Worm (Caenorhabditis elegans) whole organism, late embryonic: ENCODE results near the gene C14E2.5.

Experiments used
- C08G9.2 ChIP-seq: sonication (generic microtip); optimal IDR thresholded peaks from 2 replicates; lab custom pipeline; 2016; ENCODE audit warnings: mild to moderate bottlenecking, missing genetic modification characterization, moderate library complexity, missing compliant biosample characterization
- K02D7.2 ChIP-seq: sonication (generic microtip); optimal IDR thresholded peaks from 2 replicates; lab custom pipeline; 2017; ENCODE audit warnings: mild to moderate bottlenecking, missing genetic modification characterization, missing compliant biosample characterization
- T23F11.4 ChIP-seq: fragments of 200-800 bp; sonication (Bioruptor generic); optimal IDR thresholded peaks from 2 replicates; lab custom pipeline; 2018; ENCODE audit warnings: mild to moderate bottlenecking, missing genetic modification characterization, missing compliant biosample characterization
- ahr-1 ChIP-seq: sonication (generic microtip); optimal IDR thresholded peaks from 2 replicates; lab custom pipeline; 2016; ENCODE audit warnings: missing genetic modification characterization, missing compliant biosample characterization
- ceh-14 ChIP-seq: sonication (generic microtip); optimal IDR thresholded peaks from 2 replicates; lab custom pipeline; 2016; ENCODE audit warnings: missing genotype, missing genetic modification characterization, missing compliant biosample characterization
- ceh-18 ChIP-seq: sonication (generic microtip); optimal IDR thresholded peaks from 2 replicates; lab custom pipeline; 2016; ENCODE audit warnings: missing genetic modification characterization, missing compliant biosample characterization
- ceh-19 ChIP-seq: fragments of 200-800 bp; sonication (Bioruptor generic); optimal IDR thresholded peaks from 2 replicates; lab custom pipeline; 2018; ENCODE audit warnings: mild to moderate bottlenecking, missing genetic modification characterization, missing compliant biosample characterization
- ceh-2 ChIP-seq: sonication (generic microtip); optimal IDR thresholded peaks from 2 replicates; lab custom pipeline; 2016; ENCODE audit warnings: missing genotype, missing genetic modification characterization, missing compliant biosample characterization
- ceh-22 ChIP-seq: sonication (generic microtip); optimal IDR thresholded peaks from 2 replicates; lab custom pipeline; 2017; ENCODE audit warnings: missing biosample characterization, missing genetic modification characterization
- ceh-24 ChIP-seq: sonication (generic microtip); optimal IDR thresholded peaks from 2 replicates; lab custom pipeline; 2016; ENCODE audit warnings: mild to moderate bottlenecking, missing genetic modification characterization, missing compliant biosample characterization
- ceh-31 ChIP-seq: sonication (generic microtip); optimal IDR thresholded peaks from 2 replicates; lab custom pipeline; 2016; ENCODE audit warnings: missing genetic modification characterization, missing compliant biosample characterization
- ceh-34 ChIP-seq: sonication (generic microtip); optimal IDR thresholded peaks from 2 replicates; lab custom pipeline; 2016; ENCODE audit warnings: mild to moderate bottlenecking, missing genetic modification characterization, missing compliant biosample characterization
- ceh-45 ChIP-seq: fragments of 200-800 bp; sonication (Bioruptor generic); IDR thresholded peaks from 2 replicates; pipeline ENCODE4 v1.3.6; 2022; ENCODE audit warnings: missing genetic modification reagents, missing genetic modification characterization, missing compliant biosample characterization
- ceh-48 ChIP-seq: sonication (generic microtip); optimal IDR thresholded peaks from 2 replicates; lab custom pipeline; 2016; ENCODE audit warnings: missing genetic modification characterization, inconsistent platforms, missing compliant biosample characterization
- ceh-6 ChIP-seq: fragments of 200-800 bp; sonication (Bioruptor generic); optimal IDR thresholded peaks from 2 replicates; lab custom pipeline; 2018; ENCODE audit warnings: mild to moderate bottlenecking, missing genetic modification characterization, missing compliant biosample characterization
- dmd-4 ChIP-seq: sonication (generic microtip); optimal IDR thresholded peaks from 2 replicates; lab custom pipeline; 2016; ENCODE audit warnings: borderline replicate concordance, missing genetic modification characterization, missing compliant biosample characterization
- elt-4 ChIP-seq: sonication (generic microtip); optimal IDR thresholded peaks from 2 replicates; lab custom pipeline; 2016; ENCODE audit warnings: missing genetic modification characterization, missing compliant biosample characterization
- ets-4 ChIP-seq: sonication (generic microtip); optimal IDR thresholded peaks from 2 replicates; lab custom pipeline; 2016; ENCODE audit warnings: missing genetic modification characterization, missing compliant biosample characterization
- fkh-10 ChIP-seq: fragments of 150-350 bp; optimal IDR thresholded peaks from 2 replicates; lab custom pipeline; 2014; ENCODE audit warnings: missing biosample characterization, missing genetic modification reagents, missing genetic modification characterization
- hlh-13 ChIP-seq: fragments of 200-800 bp; sonication (Bioruptor generic); optimal IDR thresholded peaks from 2 replicates; lab custom pipeline; 2018; ENCODE audit warnings: mild to moderate bottlenecking, missing genetic modification characterization, missing compliant biosample characterization
- hlh-15 ChIP-seq: sonication (generic microtip); optimal IDR thresholded peaks from 2 replicates; lab custom pipeline; 2016; ENCODE audit warnings: missing genetic modification characterization, missing compliant biosample characterization
- hlh-8 ChIP-seq: sonication (generic microtip); optimal IDR thresholded peaks from 2 replicates; lab custom pipeline; 2016; ENCODE audit warnings: missing genotype, missing genetic modification characterization, missing compliant biosample characterization
- lin-11 ChIP-seq: fragments of 200-800 bp; sonication (Bioruptor generic); optimal IDR thresholded peaks from 2 replicates; lab custom pipeline; 2018; ENCODE audit warnings: mild to moderate bottlenecking, missing genetic modification characterization, missing compliant biosample characterization
- madf-2 ChIP-seq: sonication (generic microtip); optimal IDR thresholded peaks from 2 replicates; lab custom pipeline; 2017; ENCODE audit warnings: missing genetic modification characterization, missing compliant biosample characterization
- mec-3 ChIP-seq: sonication (generic microtip); optimal IDR thresholded peaks from 2 replicates; lab custom pipeline; 2016; ENCODE audit warnings: borderline replicate concordance, missing genetic modification characterization, missing compliant biosample characterization
- nfya-1 ChIP-seq: sonication (generic microtip); optimal IDR thresholded peaks from 2 replicates; lab custom pipeline; 2017; ENCODE audit warnings: missing genetic modification characterization, mild to moderate bottlenecking, missing compliant biosample characterization, antibody characterized with exemption, moderate library complexity
- nhr-232 ChIP-seq: sonication (generic microtip); optimal IDR thresholded peaks from 2 replicates; lab custom pipeline; 2016; ENCODE audit warnings: missing genetic modification characterization, missing compliant biosample characterization
- odd-2 ChIP-seq: sonication (generic microtip); optimal IDR thresholded peaks from 2 replicates; lab custom pipeline; 2017; ENCODE audit warnings: antibody characterized with exemption, mild to moderate bottlenecking, missing genetic modification characterization, missing compliant biosample characterization
- pag-3 ChIP-seq: sonication (generic microtip); optimal IDR thresholded peaks from 2 replicates; lab custom pipeline; 2016; ENCODE audit warnings: missing compliant biosample characterization, missing genetic modification characterization, borderline replicate concordance
- pat-9 ChIP-seq: fragments of 200-800 bp; sonication (Bioruptor generic); optimal IDR thresholded peaks from 2 replicates; lab custom pipeline; 2018; ENCODE audit warnings: mild to moderate bottlenecking, missing genetic modification characterization, moderate library complexity, missing compliant biosample characterization
- pha-2 ChIP-seq: sonication (generic microtip); optimal IDR thresholded peaks from 2 replicates; lab custom pipeline; 2017; ENCODE audit warnings: mild to moderate bottlenecking, missing genetic modification characterization, missing compliant biosample characterization
- pha-4 ChIP-seq: fragments of 150-350 bp; optimal IDR thresholded peaks from 2 replicates; lab custom pipeline; 2018; ENCODE audit warnings: missing biosample characterization, missing genetic modification reagents, missing genetic modification characterization
- pqm-1 ChIP-seq: sonication (generic microtip); optimal IDR thresholded peaks from 2 replicates; lab custom pipeline; 2016; ENCODE audit warnings: missing genetic modification characterization, missing compliant biosample characterization
- sox-4 ChIP-seq: sonication (generic microtip); optimal IDR thresholded peaks from 2 replicates; lab custom pipeline; 2017; ENCODE audit warnings: mild to moderate bottlenecking, missing genetic modification characterization, inconsistent platforms, missing compliant biosample characterization
- syd-9 ChIP-seq: sonication (generic microtip); optimal IDR thresholded peaks from 2 replicates; lab custom pipeline; 2016; ENCODE audit warnings: mild to moderate bottlenecking, missing genetic modification characterization, moderate library complexity, missing compliant biosample characterization
- tbx-7 ChIP-seq: sonication (generic microtip); optimal IDR thresholded peaks from 2 replicates; lab custom pipeline; 2016; ENCODE audit warnings: missing genotype, missing genetic modification characterization, missing compliant biosample characterization
- ttx-3 ChIP-seq: sonication (generic microtip); optimal IDR thresholded peaks from 2 replicates; lab custom pipeline; 2016; ENCODE audit warnings: missing genetic modification reagents, missing genetic modification characterization, missing compliant biosample characterization
- unc-42 ChIP-seq: sonication (generic microtip); optimal IDR thresholded peaks from 2 replicates; lab custom pipeline; 2016; ENCODE audit warnings: missing genotype, missing genetic modification characterization, missing compliant biosample characterization
- unc-86 ChIP-seq: sonication (generic microtip); optimal IDR thresholded peaks from 2 replicates; lab custom pipeline; 2016; ENCODE audit warnings: missing genetic modification characterization, missing compliant biosample characterization
- zip-5 ChIP-seq: sonication (generic microtip); optimal IDR thresholded peaks from 2 replicates; lab custom pipeline; 2016; ENCODE audit warnings: missing genetic modification characterization, missing compliant biosample characterization

C14E2.5 gene

DNA sequence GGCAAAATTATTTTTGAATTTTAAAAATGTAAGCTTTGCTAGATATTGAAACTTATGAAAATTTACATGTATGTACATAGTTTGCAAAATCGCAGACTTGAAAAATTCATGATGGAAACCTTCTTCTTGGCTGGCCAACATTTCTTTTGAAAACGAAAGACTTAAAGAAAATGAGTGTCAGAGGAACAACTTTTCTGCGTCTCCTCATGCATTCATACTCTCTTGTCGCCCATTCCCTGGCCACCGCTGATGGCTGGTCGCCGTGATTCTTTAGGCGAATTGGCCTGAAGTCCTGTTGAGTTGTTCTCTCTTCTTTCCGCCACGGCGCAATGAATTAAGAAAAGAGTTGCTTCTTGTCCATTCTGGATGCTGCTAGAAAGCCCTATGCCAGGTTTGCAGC, 29.1 kb downstream of the C14E2.5 start:
- no peak for TF ChIP-seq ceh-34
- TF ChIP-seq tbx-7 (tag; lab: Kevin White, UChicago) = no peak
- no peak for TF ChIP-seq pag-3 (tag; lab: Kevin White, UChicago)
- no peak for TF ChIP-seq lin-11 (tag; lab: Kevin White, UChicago)
- no peak for TF ChIP-seq unc-86
- no peak for TF ChIP-seq hlh-15 (tag; lab: Kevin White, UChicago)
- no peak for TF ChIP-seq sox-4 (tag; lab: Kevin White, UChicago)
- TF ChIP-seq hlh-8 (tag; lab: Kevin White, UChicago) = no peak
- no peak for TF ChIP-seq zip-5 (tag; lab: Kevin White, UChicago)
- TF ChIP-seq ceh-6 (GFP tag; lab: Kevin White, UChicago) = no peak
- TF ChIP-seq unc-42 (tag; lab: Kevin White, UChicago) = no peak

DNA sequence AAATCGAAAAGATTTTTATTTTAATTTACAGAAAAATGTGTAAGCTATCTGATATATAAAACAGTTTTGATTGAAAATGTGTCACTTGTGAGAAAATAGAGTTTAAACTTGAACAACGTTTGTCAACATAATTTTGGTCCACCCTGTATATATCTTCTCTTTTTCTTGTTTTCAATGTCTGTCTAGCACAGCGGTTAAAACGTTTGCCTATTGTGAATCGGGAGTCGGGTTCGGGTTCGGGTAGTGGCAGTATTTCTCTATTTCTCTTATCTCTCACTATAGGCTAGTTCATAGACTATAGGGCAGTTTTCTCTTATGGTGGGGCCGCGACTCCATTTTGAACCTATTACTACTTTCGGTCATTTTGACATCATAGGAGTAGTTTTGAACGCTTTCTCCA, 34.0 kb downstream of the C14E2.5 start:
- no peak for TF ChIP-seq ceh-45 (GFP tag; lab: Robert Waterston, UW)
- TF ChIP-seq nhr-232 (tag; lab: Kevin White, UChicago) = no peak
- TF ChIP-seq syd-9 (tag; lab: Kevin White, UChicago) = no peak
- no peak for TF ChIP-seq odd-2 (tag; lab: Kevin White, UChicago)
- no peak for TF ChIP-seq ttx-3 (tag; lab: Kevin White, UChicago)
- TF ChIP-seq pag-3 (tag; lab: Kevin White, UChicago) = no peak
- no peak for TF ChIP-seq unc-42 (tag; lab: Kevin White, UChicago)
- no peak for TF ChIP-seq ets-4
- TF ChIP-seq tbx-7 (tag; lab: Kevin White, UChicago) = no peak
- TF ChIP-seq ceh-34 = no peak
- TF ChIP-seq C08G9.2 = no peak
- no peak for TF ChIP-seq ceh-31 (tag; lab: Kevin White, UChicago)
- TF ChIP-seq ceh-22 (tag; lab: Kevin White, UChicago) = no peak
- TF ChIP-seq ceh-24 = no peak
- TF ChIP-seq zip-5 (tag; lab: Kevin White, UChicago) = no peak
- TF ChIP-seq ceh-48 (tag; lab: Kevin White, UChicago) = no peak
- TF ChIP-seq ceh-6 (GFP tag; lab: Kevin White, UChicago) = no peak
- no peak for TF ChIP-seq lin-11 (tag; lab: Kevin White, UChicago)

DNA sequence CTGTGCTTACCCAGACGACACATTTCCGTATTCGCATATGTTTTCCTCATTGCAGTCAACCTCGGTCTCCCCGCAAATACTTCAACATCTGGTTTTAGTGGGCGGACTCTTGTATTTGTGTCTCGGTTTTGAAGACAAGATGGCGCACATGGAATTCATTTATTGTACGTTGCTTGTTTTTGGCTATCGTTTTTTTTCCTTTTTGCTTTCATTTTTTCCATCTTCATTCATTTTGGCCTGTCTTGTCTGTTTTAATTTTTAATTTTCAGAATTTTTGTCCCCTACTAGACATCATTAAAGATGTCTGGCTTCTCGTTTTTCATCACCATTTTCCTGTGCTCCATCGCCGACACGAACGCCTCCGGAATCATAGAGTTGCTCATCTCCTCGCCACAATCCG, 38.5 kb downstream of the C14E2.5 start, which contains the start of gene arg-1:
Gene arg-1 (plus strand): TSS at position 301 of the 400 bp plus-strand sequence.
- no peak for TF ChIP-seq madf-2 (tag; lab: Kevin White, UChicago)
- no peak for TF ChIP-seq pha-4 (tag; lab: Kevin White, UChicago)
- TF ChIP-seq hlh-15 (tag; lab: Kevin White, UChicago) = no peak
- no peak for TF ChIP-seq ceh-45 (GFP tag; lab: Robert Waterston, UW)
- no peak for TF ChIP-seq lin-11 (tag; lab: Kevin White, UChicago)

DNA sequence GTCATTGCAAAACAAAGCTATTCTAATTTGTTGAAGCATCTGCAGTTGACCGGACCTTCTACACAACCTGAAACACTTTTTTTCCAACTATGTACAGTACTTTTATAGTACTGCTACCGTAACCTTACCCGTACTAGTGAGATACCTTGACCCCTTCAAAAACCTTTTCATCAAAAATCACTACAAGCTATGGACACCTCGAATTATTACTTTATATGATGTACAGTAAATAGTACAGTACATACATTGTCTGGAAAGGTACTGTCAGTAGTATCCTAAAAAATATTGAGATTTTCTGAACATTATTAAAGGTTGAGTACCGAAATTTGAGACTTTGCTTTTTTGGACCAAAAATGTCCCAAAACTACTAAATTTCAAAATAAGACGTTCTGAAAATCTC, 39.4 kb downstream of the C14E2.5 start:
- TF ChIP-seq C08G9.2 = no peak
- no peak for TF ChIP-seq nfya-1 (tag; lab: Kevin White, UChicago)
- no peak for TF ChIP-seq ceh-18
- no peak for TF ChIP-seq pat-9 (tag; lab: Kevin White, UChicago)
- TF ChIP-seq ttx-3 (tag; lab: Kevin White, UChicago) = no peak
- no peak for TF ChIP-seq pha-2 (tag; lab: Kevin White, UChicago)
- no peak for TF ChIP-seq hlh-13
- TF ChIP-seq ceh-14 = no peak
- no peak for TF ChIP-seq ceh-19 (GFP tag; lab: Kevin White, UChicago)
- TF ChIP-seq pqm-1 (tag; lab: Kevin White, UChicago) = no peak
- TF ChIP-seq K02D7.2 (tag; lab: Kevin White, UChicago) = no peak
- no peak for TF ChIP-seq unc-86
- TF ChIP-seq elt-4 = no peak
- no peak for TF ChIP-seq ceh-6 (GFP tag; lab: Kevin White, UChicago)
- no peak for TF ChIP-seq ets-4

DNA sequence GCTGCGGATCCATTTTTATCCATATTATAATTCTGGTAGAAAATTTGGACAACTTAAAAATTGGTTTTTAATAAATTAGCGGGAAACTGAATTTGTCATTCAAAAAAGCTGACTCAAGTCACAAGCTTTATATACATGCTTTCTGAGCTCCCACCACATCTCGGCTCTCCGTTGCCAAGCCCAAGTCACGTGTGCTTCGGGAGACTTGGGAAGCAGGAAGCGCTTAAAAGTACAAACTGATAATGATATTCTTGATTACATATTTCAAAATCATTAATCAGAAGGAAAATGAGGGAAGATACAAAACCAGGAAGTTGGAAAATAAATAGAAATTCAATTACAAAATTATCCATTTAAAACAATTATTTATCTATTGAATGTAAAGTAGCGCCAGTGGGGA, 47.2 kb downstream of the C14E2.5 start, which contains the start of gene elc-2:
Gene elc-2 (minus strand): TSS at position 101 of the 400 bp plus-strand sequence.
- no peak for TF ChIP-seq pha-2 (tag; lab: Kevin White, UChicago)
- TF ChIP-seq dmd-4 = no peak
- no peak for TF ChIP-seq ceh-48 (tag; lab: Kevin White, UChicago)
- TF ChIP-seq ceh-2 = no peak
- no peak for TF ChIP-seq T23F11.4
- no peak for TF ChIP-seq syd-9 (tag; lab: Kevin White, UChicago)
- no peak for TF ChIP-seq sox-4 (tag; lab: Kevin White, UChicago)
- no peak for TF ChIP-seq fkh-10 (GFP tag; lab: Kevin White, UChicago)
- no peak for TF ChIP-seq mec-3 (tag; lab: Kevin White, UChicago)
- TF ChIP-seq nfya-1 (tag; lab: Kevin White, UChicago) = no peak
- no peak for TF ChIP-seq ahr-1 (tag; lab: Kevin White, UChicago)
- TF ChIP-seq ceh-18 = no peak
- TF ChIP-seq pag-3 (tag; lab: Kevin White, UChicago) = no peak
